Worm (Caenorhabditis elegans) whole organism, mixed stage, embryonic: ENCODE data around the gene F22B5.6.

ENCODE experiments used
- M03D4.4 ChIP-seq: sonication (generic microtip); optimal IDR thresholded peaks from 2 replicates; lab custom pipeline; 2017; ENCODE audit warnings: mild to moderate bottlenecking, missing genetic modification characterization, missing compliant biosample characterization
- bed-3 ChIP-seq: fragments of 200-800 bp; sonication (Bioruptor generic); optimal IDR thresholded peaks from 3 replicates; lab custom pipeline; 2018; ENCODE audit warnings: mild to moderate bottlenecking, missing genetic modification characterization, moderate library complexity, missing compliant biosample characterization
- blmp-1 ChIP-seq: fragments of 150-350 bp; optimal IDR thresholded peaks from 2 replicates; lab custom pipeline; 2014; ENCODE audit warnings: missing biosample characterization, missing genetic modification characterization
- ceh-43 ChIP-seq: fragments of 200-800 bp; sonication (Bioruptor generic); optimal IDR thresholded peaks from 2 replicates; lab custom pipeline; 2018; ENCODE audit warnings: mild to moderate bottlenecking, missing genetic modification characterization, moderate library complexity, missing compliant biosample characterization
- ceh-83 ChIP-seq: fragments of 200-800 bp; sonication (Bioruptor generic); optimal IDR thresholded peaks from 2 replicates; lab custom pipeline; 2018; ENCODE audit warnings: mild to moderate bottlenecking, missing genetic modification characterization, missing compliant biosample characterization
- ces-1 ChIP-seq: fragments of 150-350 bp; optimal IDR thresholded peaks from 2 replicates; lab custom pipeline; 2014; ENCODE audit warnings: missing biosample characterization, missing genetic modification reagents, missing genetic modification characterization
- cnd-1 ChIP-seq: fragments of 200-800 bp; sonication (Bioruptor generic); optimal IDR thresholded peaks from 2 replicates; lab custom pipeline; 2018; ENCODE audit warnings: mild to moderate bottlenecking, missing genetic modification characterization, missing compliant biosample characterization
- drap-1 ChIP-seq: fragments of 200-800 bp; sonication (Bioruptor generic); optimal IDR thresholded peaks from 3 replicates; lab custom pipeline; 2018; ENCODE audit warnings: mild to moderate bottlenecking, missing genetic modification characterization, missing compliant biosample characterization
- elt-1 ChIP-seq: sonication (generic microtip); optimal IDR thresholded peaks from 2 replicates; lab custom pipeline; 2017; ENCODE audit warnings: missing genetic modification characterization, mild to moderate bottlenecking, missing compliant biosample characterization, antibody characterized with exemption, moderate library complexity, borderline replicate concordance; ENCODE audit not compliant: insufficient read depth
- elt-3 ChIP-seq: fragments of 150-350 bp; optimal IDR thresholded peaks from 2 replicates; lab custom pipeline; 2014; ENCODE audit warnings: missing biosample characterization, missing genetic modification characterization
- flh-1 ChIP-seq: fragments of 200-800 bp; sonication (Bioruptor generic); optimal IDR thresholded peaks from 2 replicates; lab custom pipeline; 2018; ENCODE audit warnings: mild to moderate bottlenecking, missing genetic modification characterization, moderate library complexity, missing compliant biosample characterization
- ham-2 ChIP-seq: fragments of 200-800 bp; sonication (Bioruptor generic); optimal IDR thresholded peaks from 2 replicates; lab custom pipeline; 2018; ENCODE audit warnings: mild to moderate bottlenecking, missing genetic modification characterization, missing compliant biosample characterization
- hlh-1 ChIP-seq: fragments of 150-350 bp; optimal IDR thresholded peaks from 2 replicates; lab custom pipeline; 2014; ENCODE audit warnings: missing biosample characterization, missing genetic modification reagents, missing genetic modification characterization
- lin-13 ChIP-seq: fragments of 150-350 bp; optimal IDR thresholded peaks from 2 replicates; lab custom pipeline; 2014; ENCODE audit warnings: missing biosample characterization, missing genetic modification characterization
- lin-32 ChIP-seq: fragments of 200-800 bp; sonication (Bioruptor generic); optimal IDR thresholded peaks from 2 replicates; lab custom pipeline; 2018; ENCODE audit warnings: mild to moderate bottlenecking, missing genetic modification characterization, missing compliant biosample characterization
- lsy-2 ChIP-seq: fragments of 150-350 bp; optimal IDR thresholded peaks from 2 replicates; lab custom pipeline; 2014; ENCODE audit warnings: missing biosample characterization, missing genetic modification characterization
- mab-5 ChIP-seq: fragments of 150-350 bp; optimal IDR thresholded peaks from 2 replicates; lab custom pipeline; 2014; ENCODE audit warnings: missing biosample characterization, missing genetic modification characterization
- mep-1 ChIP-seq: fragments of 150-350 bp; optimal IDR thresholded peaks from 2 replicates; lab custom pipeline; 2017; ENCODE audit warnings: missing biosample characterization, missing genetic modification reagents, missing genetic modification characterization, inconsistent platforms
- mls-2 ChIP-seq: sonication (generic microtip); optimal IDR thresholded peaks from 2 replicates; lab custom pipeline; 2016; ENCODE audit warnings: mild to moderate bottlenecking, missing genetic modification characterization, moderate library complexity, missing compliant biosample characterization
- nhr-12 ChIP-seq: fragments of 150-350 bp; optimal IDR thresholded peaks from 2 replicates; lab custom pipeline; 2014; ENCODE audit warnings: missing biosample characterization, missing genetic modification characterization
- nhr-2 ChIP-seq: fragments of 150-350 bp; optimal IDR thresholded peaks from 2 replicates; lab custom pipeline; 2014; ENCODE audit warnings: missing biosample characterization, missing genetic modification characterization
- nhr-237 ChIP-seq: fragments of 150-350 bp; optimal IDR thresholded peaks from 2 replicates; lab custom pipeline; 2014; ENCODE audit warnings: missing biosample characterization, missing genetic modification characterization
- nhr-28 ChIP-seq: fragments of 150-350 bp; optimal IDR thresholded peaks from 2 replicates; lab custom pipeline; 2014; ENCODE audit warnings: missing biosample characterization, missing genetic modification characterization
- nhr-76 ChIP-seq: sonication (generic microtip); optimal IDR thresholded peaks from 2 replicates; lab custom pipeline; 2017; ENCODE audit warnings: missing biosample characterization, missing genetic modification characterization
- pha-4 ChIP-seq: fragments of 150-350 bp; optimal IDR thresholded peaks from 2 replicates; lab custom pipeline; 2018; ENCODE audit warnings: missing biosample characterization, missing genetic modification reagents, missing genetic modification characterization
- sem-2 ChIP-seq: fragments of 200-800 bp; sonication (Bioruptor generic); optimal IDR thresholded peaks from 2 replicates; lab custom pipeline; 2018; ENCODE audit warnings: mild to moderate bottlenecking, missing genetic modification characterization, missing compliant biosample characterization
- sptf-1 ChIP-seq: sonication (generic microtip); optimal IDR thresholded peaks from 2 replicates; lab custom pipeline; 2017; ENCODE audit warnings: mild to moderate bottlenecking, missing genetic modification characterization, moderate library complexity, missing compliant biosample characterization
- tbx-8 ChIP-seq: fragments of 200-800 bp; sonication (Bioruptor generic); optimal IDR thresholded peaks from 2 replicates; lab custom pipeline; 2018; ENCODE audit warnings: mild to moderate bottlenecking, missing genetic modification characterization, moderate library complexity, missing compliant biosample characterization
- unc-120 ChIP-seq: sonication (generic microtip); optimal IDR thresholded peaks from 2 replicates; lab custom pipeline; 2017; ENCODE audit warnings: missing genetic modification characterization, missing compliant biosample characterization; ENCODE audit not compliant: poor library complexity, severe bottlenecking
- unc-39 ChIP-seq: fragments of 150-350 bp; optimal IDR thresholded peaks from 2 replicates; lab custom pipeline; 2014; ENCODE audit warnings: missing biosample characterization, missing genetic modification characterization
- unc-62 ChIP-seq: fragments of 150-350 bp; optimal IDR thresholded peaks from 2 replicates; lab custom pipeline; 2014; ENCODE audit warnings: missing biosample characterization, missing genetic modification reagents, missing genetic modification characterization
- zip-8 ChIP-seq: fragments of 150-350 bp; optimal IDR thresholded peaks from 2 replicates; lab custom pipeline; 2014; ENCODE audit warnings: missing biosample characterization, missing genetic modification characterization
- ztf-11 ChIP-seq: fragments of 150-350 bp; optimal IDR thresholded peaks from 2 replicates; lab custom pipeline; 2014; ENCODE audit warnings: missing biosample characterization, missing genetic modification characterization

F22B5.6 gene

ce11 chrII:8412061-8412721 lies 43.8 kb downstream of the F22B5.6 start, which contains the start of gene efl-3:
Gene efl-3 (plus strand): TSS chrII:8412671.
- TF ChIP-seq bed-3 (GFP tag; lab: Kevin White, UChicago) = no peak
- TF ChIP-seq mep-1 = peak; percentile 31
- TF ChIP-seq lin-32 = no peak
- peak; percentile 19 for TF ChIP-seq hlh-1
- TF ChIP-seq drap-1 (GFP tag; lab: Kevin White, UChicago) = no peak
- no peak for TF ChIP-seq mab-5 (tag; lab: Kevin White, UChicago)
- no peak for TF ChIP-seq ces-1 (GFP tag; lab: Kevin White, UChicago)
- no peak for TF ChIP-seq nhr-76 (tag; lab: Kevin White, UChicago)
- peak; percentile 20 for TF ChIP-seq lin-13 (tag; lab: Kevin White, UChicago)
- TF ChIP-seq unc-62 (GFP tag; lab: Kevin White, UChicago) = no peak
- TF ChIP-seq sem-2 (GFP tag; lab: Kevin White, UChicago) = no peak
- TF ChIP-seq unc-120 = no peak
- no peak for TF ChIP-seq ztf-11 (tag; lab: Kevin White, UChicago)
- TF ChIP-seq pha-4 (tag; lab: Kevin White, UChicago) = no peak
- TF ChIP-seq flh-1 = no peak
- no peak for TF ChIP-seq unc-39 (tag; lab: Kevin White, UChicago)
- TF ChIP-seq ceh-83 (GFP tag; lab: Kevin White, UChicago) = no peak
- TF ChIP-seq ham-2 (GFP tag; lab: Kevin White, UChicago) = no peak
- TF ChIP-seq ceh-43 = no peak
- TF ChIP-seq cnd-1 (tag; lab: Kevin White, UChicago) = peak; percentile 70
- TF ChIP-seq nhr-2 (tag; lab: Kevin White, UChicago) = peak; percentile 86
- TF ChIP-seq nhr-12 (tag; lab: Kevin White, UChicago) = no peak
- TF ChIP-seq sptf-1 = peak; percentile 51
- peak; percentile 41 for TF ChIP-seq mls-2 (tag; lab: Kevin White, UChicago)

- TF ChIP-seq blmp-1 (peak; percentile 7), mls-2 (tag; lab: Kevin White, UChicago) (no peak), cnd-1 (tag; lab: Kevin White, UChicago) (no peak), nhr-76 (tag; lab: Kevin White, UChicago) (no peak), zip-8 (tag; lab: Kevin White, UChicago) (peak; percentile 77), elt-1 (peak; percentile 84), flh-1 (no peak)
These were observed 45.0 kb downstream of the F22B5.6 start for ce11 chrII:8411002-8411401.

- TF ChIP-seq sem-2 (GFP tag; lab: Kevin White, UChicago) (no peak), ces-1 (GFP tag; lab: Kevin White, UChicago) (no peak)
These were observed 46.5 kb downstream of the F22B5.6 start for ce11 chrII:8409538-8409937.

- TF ChIP-seq unc-39 (tag; lab: Kevin White, UChicago) (no peak), M03D4.4 (tag; lab: Kevin White, UChicago) (no peak), mab-5 (tag; lab: Kevin White, UChicago) (no peak), ztf-11 (tag; lab: Kevin White, UChicago) (no peak), pha-4 (tag; lab: Kevin White, UChicago) (no peak), mls-2 (tag; lab: Kevin White, UChicago) (no peak), lin-32 (no peak), unc-120 (no peak), nhr-76 (tag; lab: Kevin White, UChicago) (no peak), nhr-28 (tag; lab: Kevin White, UChicago) (no peak)
These were observed 48.5 kb downstream of the F22B5.6 start, which contains the start of gene sra-13 for ce11 chrII:8407491-8407890. Gene sra-13 (plus strand): TSS chrII:8407685.

ce11 chrII:8405303-8405702 lies 50.7 kb downstream of the F22B5.6 start, which contains the start of gene ubc-24:
Gene ubc-24 (plus strand): TSS chrII:8405603.
- no peak for TF ChIP-seq lin-13 (tag; lab: Kevin White, UChicago)
- TF ChIP-seq, all 35 proteins: peak for 0

- TF ChIP-seq elt-3 (tag; lab: Kevin White, UChicago) (no peak), flh-1 (no peak), elt-1 (no peak), zip-8 (tag; lab: Kevin White, UChicago) (no peak), ceh-43 (no peak), nhr-28 (tag; lab: Kevin White, UChicago) (no peak), tbx-8 (GFP tag; lab: Kevin White, UChicago) (no peak), nhr-237 (tag; lab: Kevin White, UChicago) (no peak), mab-5 (tag; lab: Kevin White, UChicago) (no peak), mep-1 (no peak), mls-2 (tag; lab: Kevin White, UChicago) (no peak), unc-62 (GFP tag; lab: Kevin White, UChicago) (no peak), lsy-2 (tag; lab: Kevin White, UChicago) (no peak), sem-2 (GFP tag; lab: Kevin White, UChicago) (no peak), unc-120 (no peak), bed-3 (GFP tag; lab: Kevin White, UChicago) (no peak), drap-1 (GFP tag; lab: Kevin White, UChicago) (no peak), ham-2 (GFP tag; lab: Kevin White, UChicago) (no peak), M03D4.4 (tag; lab: Kevin White, UChicago) (no peak), nhr-2 (tag; lab: Kevin White, UChicago) (no peak)
These were observed 51.2 kb downstream of the F22B5.6 start, which contains the start of gene skpo-1 for ce11 chrII:8404748-8405147. Gene skpo-1 (minus strand): TSS chrII:8404848.
